Worm (Caenorhabditis elegans): ENCODE results near the gene pll-1.
A peak's percentile ranks its signal among the peaks of the same experiment; 100 is the strongest.

The pll-1 gene

ce11 chrIII:382470-382869 lies 16.7 kb downstream of the pll-1 start, which contains the start of gene K10F12.7:
Gene K10F12.7 (minus strand): TSS chrIII:382570.
- TF ChIP-seq egl-27 (tag; optimal IDR thresholded peaks at IDR 0.05) (no peak), nhr-43 (tag; optimal IDR thresholded peaks at IDR 0.05; ENCODE audit: poor library complexity, severe bottlenecking) (no peak), jun-1 (tag; optimal IDR thresholded peaks at IDR 0.05) (no peak), ceh-9 (tag; optimal IDR thresholded peaks at IDR 0.05) (no peak), elt-3 (tag; optimal IDR thresholded peaks at IDR 0.05) (no peak), pqm-1 (tag; optimal IDR thresholded peaks at IDR 0.05) (no peak), lin-15B (tag; optimal IDR thresholded peaks at IDR 0.05) (no peak), tbx-2 (tag; optimal IDR thresholded peaks at IDR 0.05) (no peak), pha-4 (tag; optimal IDR thresholded peaks at IDR 0.05) (no peak), nhr-23 (tag; optimal IDR thresholded peaks at IDR 0.05) (no peak), R02D3.7 (tag; optimal IDR thresholded peaks at IDR 0.05) (no peak), eor-1 (tag; optimal IDR thresholded peaks at IDR 0.05) (no peak), nhr-25 (tag; optimal IDR thresholded peaks at IDR 0.05) (no peak)

- TF ChIP-seq nhr-23 (tag; optimal IDR thresholded peaks at IDR 0.05) (no peak), mdl-1 (tag; optimal IDR thresholded peaks at IDR 0.05) (no peak), tbx-2 (tag; optimal IDR thresholded peaks at IDR 0.05) (no peak), ZK546.5 (tag; optimal IDR thresholded peaks at IDR 0.05) (no peak), elt-1 (tag; optimal IDR thresholded peaks at IDR 0.05) (no peak), elt-3 (tag; optimal IDR thresholded peaks at IDR 0.05) (no peak), fos-1 (tag; optimal IDR thresholded peaks at IDR 0.05) (no peak), daf-12 (tag; optimal IDR thresholded peaks at IDR 0.05) (no peak), nhr-28 (tag; optimal IDR thresholded peaks at IDR 0.05) (no peak), mml-1 (tag; optimal IDR thresholded peaks at IDR 0.05) (no peak), egl-5 (tag; optimal IDR thresholded peaks at IDR 0.05) (no peak), hmg-11 (tag; optimal IDR thresholded peaks at IDR 0.05) (no peak), ceh-9 (tag; optimal IDR thresholded peaks at IDR 0.05) (no peak), ztf-4 (tag; optimal IDR thresholded peaks at IDR 0.05) (no peak), ama-1 (optimal IDR thresholded peaks at IDR 0.05) (no peak), sea-2 (GFP tag; optimal IDR thresholded peaks at IDR 0.05) (no peak), ceh-16 (tag; optimal IDR thresholded peaks at IDR 0.05) (no peak)
Observed at ce11 chrIII:385068-385467, 19.3 kb downstream of the pll-1 start.

- TF ChIP-seq elt-1 (tag; optimal IDR thresholded peaks at IDR 0.05) (no peak), nhr-28 (tag; optimal IDR thresholded peaks at IDR 0.05) (no peak), hmg-11 (tag; optimal IDR thresholded peaks at IDR 0.05) (no peak), lin-39 (tag; optimal IDR thresholded peaks at IDR 0.05) (no peak), elt-3 (tag; optimal IDR thresholded peaks at IDR 0.05) (no peak), jun-1 (tag; optimal IDR thresholded peaks at IDR 0.05) (no peak), ztf-11 (tag; optimal IDR thresholded peaks at IDR 0.05) (no peak), snpc-4 (tag; optimal IDR thresholded peaks at IDR 0.05) (no peak)
Observed at ce11 chrIII:400898-401297, 35.1 kb downstream of the pll-1 start.

ce11 chrIII:402168-402813 lies 36.5 kb downstream of the pll-1 start, which contains the start of the genes Y55B1BL.1 and Y55B1BL.2:
Gene Y55B1BL.1 (plus strand): TSS chrIII:402384.
Gene Y55B1BL.2 (plus strand): TSS chrIII:402763.
- TF ChIP-seq pqm-1 (tag; optimal IDR thresholded peaks at IDR 0.05), result no peak
- TF ChIP-seq elt-2 (tag; optimal IDR thresholded peaks at IDR 0.05), result no peak

ce11 chrIII:418649-419048 lies 52.9 kb downstream of the pll-1 start, which contains the start of gene stim-1:
Gene stim-1 (minus strand): TSS chrIII:418749.
- TF ChIP-seq eor-1 (tag; optimal IDR thresholded peaks at IDR 0.05), result no peak
- no peak for TF ChIP-seq fkh-2 (tag; optimal IDR thresholded peaks at IDR 0.05)
- no peak for TF ChIP-seq daf-12 (tag; optimal IDR thresholded peaks at IDR 0.05)
- TF ChIP-seq lin-39 (tag; optimal IDR thresholded peaks at IDR 0.05), result no peak
- TF ChIP-seq nhr-43 (tag; optimal IDR thresholded peaks at IDR 0.05; ENCODE audit: poor library complexity, severe bottlenecking), result no peak
- no peak for TF ChIP-seq elt-3 (tag; optimal IDR thresholded peaks at IDR 0.05)
- TF ChIP-seq pqm-1 (tag; optimal IDR thresholded peaks at IDR 0.05), result no peak
- no peak for TF ChIP-seq ceh-9 (tag; optimal IDR thresholded peaks at IDR 0.05)

ce11 chrIII:422553-422952 lies 56.8 kb downstream of the pll-1 start:
- TF ChIP-seq pha-4 (tag; optimal IDR thresholded peaks at IDR 0.05), result peak; percentile 70
- no peak for TF ChIP-seq nhr-12 (tag; optimal IDR thresholded peaks at IDR 0.05)
- TF ChIP-seq elt-2 (tag; optimal IDR thresholded peaks at IDR 0.05), result peak; percentile 58
